Fruit fly (Drosophila melanogaster) whole organism, wandering third instar larva: ENCODE measurements around the gene CG11598.

ENCODE experiments used
- CG32264 ChIP-seq: fragments of 200-800 bp; sonication (Bioruptor generic); optimal IDR thresholded peaks from 2 replicates; lab custom pipeline; 2016; ENCODE audit warnings: missing biosample characterization, missing genetic modification characterization
- Dfd ChIP-seq: fragments of >200 bp; optimal IDR thresholded peaks from 2 replicates; lab custom pipeline; 2017; ENCODE audit warnings: missing biosample characterization, missing genetic modification characterization
- Dif ChIP-seq: fragments of 200-275, 200-300 bp; sonication (Bioruptor generic); optimal IDR thresholded peaks from 2 replicates; lab custom pipeline; 2018; ENCODE audit warnings: missing biosample characterization, missing genetic modification characterization; ENCODE audit not compliant: partially characterized antibody
- GATAd ChIP-seq: sonication (Bioruptor generic); optimal IDR thresholded peaks from 2 replicates; lab custom pipeline; 2016; ENCODE audit warnings: missing biosample characterization, missing genetic modification characterization
- HLH106 ChIP-seq: fragments of 200-800 bp; optimal IDR thresholded peaks from 3 replicates; lab custom pipeline; 2019; ENCODE audit warnings: missing biosample characterization, mild to moderate bottlenecking, missing genetic modification characterization, moderate library complexity
- Hnf4 ChIP-seq: fragments of 200-800 bp; sonication (Bioruptor generic); optimal IDR thresholded peaks from 2 replicates; lab custom pipeline; 2016; ENCODE audit warnings: missing biosample characterization, mild to moderate bottlenecking, missing genetic modification characterization
- Hr83 ChIP-seq: fragments of 200-300 bp; sonication (Bioruptor generic); optimal IDR thresholded peaks from 2 replicates; lab custom pipeline; 2016; ENCODE audit warnings: missing biosample characterization, mild to moderate bottlenecking, missing genetic modification characterization, moderate library complexity; ENCODE audit not compliant: poor library complexity, severe bottlenecking
- Mio ChIP-seq: sonication (Bioruptor generic); optimal IDR thresholded peaks from 2 replicates; lab custom pipeline; 2016; ENCODE audit warnings: missing biosample characterization, missing genetic modification characterization
- Myc ChIP-seq: fragments of >200 bp; optimal IDR thresholded peaks from 2 replicates; lab custom pipeline; 2017
- OdsH ChIP-seq: fragments of 200-800 bp; sonication (Bioruptor generic); optimal IDR thresholded peaks from 2 replicates; lab custom pipeline; 2016; ENCODE audit warnings: missing biosample characterization, mild to moderate bottlenecking, missing genetic modification characterization
- Rel ChIP-seq, 2 experiments: fragments of 200-800 bp; sonication (Bioruptor generic) in 1 of 2; optimal IDR thresholded peaks; 2 replicates in 1 of 2; 3 replicates in 1 of 2; lab custom pipeline; 2016 to 2019; ENCODE audit warnings: mild to moderate bottlenecking in 2 of 2, missing biosample characterization in 2 of 2, missing genetic modification characterization in 2 of 2, moderate library complexity in 1 of 2
- Vsx2 ChIP-seq: fragments of 200-300, 225-300 bp; sonication (Bioruptor generic); optimal IDR thresholded peaks from 2 replicates; lab custom pipeline; 2018; ENCODE audit warnings: missing biosample characterization, missing genetic modification characterization; ENCODE audit not compliant: partially characterized antibody
- br ChIP-seq: fragments of 200-800 bp; sonication (Bioruptor generic); optimal IDR thresholded peaks from 2 replicates; lab custom pipeline; 2016; ENCODE audit warnings: missing biosample characterization, missing genetic modification characterization
- brk ChIP-seq: fragments of 200-800 bp; sonication (Bioruptor generic); optimal IDR thresholded peaks from 2 replicates; lab custom pipeline; 2016; ENCODE audit warnings: missing biosample characterization, mild to moderate bottlenecking, missing genetic modification characterization
- dl ChIP-seq, 2 experiments: fragments of 175-275, 200-275 bp in 1 of 2; fragments of 200-275 bp in 1 of 2; sonication (Bioruptor generic); optimal IDR thresholded peaks; lab custom pipeline; 2018; ENCODE audit warnings: mild to moderate bottlenecking in 2 of 2, missing biosample characterization in 2 of 2, missing genetic modification characterization in 2 of 2, moderate library complexity in 2 of 2; ENCODE audit not compliant: partially characterized antibody in 2 of 2, insufficient read depth in 1 of 2
- dmrt93B ChIP-seq: fragments of 200-800 bp; sonication (Bioruptor generic); optimal IDR thresholded peaks from 2 replicates; lab custom pipeline; 2018; ENCODE audit warnings: missing biosample characterization, mild to moderate bottlenecking, missing genetic modification characterization
- dsf ChIP-seq: sonication (Bioruptor generic); optimal IDR thresholded peaks from 2 replicates; lab custom pipeline; 2016; ENCODE audit warnings: missing biosample characterization, missing genetic modification characterization, borderline replicate concordance
- foxo ChIP-seq, 2 experiments: fragments of 200-800 bp; sonication (Bioruptor generic); optimal IDR thresholded peaks; 2 replicates in 1 of 2; 3 replicates in 1 of 2; lab custom pipeline; 2016 to 2017; ENCODE audit warnings: missing biosample characterization in 2 of 2, missing genetic modification characterization in 2 of 2
- fru ChIP-seq: fragments of 200-800 bp; sonication (Bioruptor generic); optimal IDR thresholded peaks from 3 replicates; lab custom pipeline; 2016; ENCODE audit warnings: missing biosample characterization, mild to moderate bottlenecking, missing genetic modification characterization
- h ChIP-seq: fragments of 200-800 bp; sonication (Bioruptor generic); optimal IDR thresholded peaks from 3 replicates; lab custom pipeline; 2016; ENCODE audit warnings: missing biosample characterization, mild to moderate bottlenecking, missing genetic modification characterization
- jim ChIP-seq: fragments of 175-275, 200-325 bp; sonication (Bioruptor generic); optimal IDR thresholded peaks from 2 replicates; lab custom pipeline; 2016; ENCODE audit warnings: missing biosample characterization, mild to moderate bottlenecking, missing genetic modification characterization
- lola ChIP-seq: fragments of >200 bp; optimal IDR thresholded peaks from 2 replicates; lab custom pipeline; 2017; ENCODE audit warnings: missing biosample characterization, missing genetic modification characterization
- pan ChIP-seq: fragments of >200 bp; optimal IDR thresholded peaks from 2 replicates; lab custom pipeline; 2017
- rgr ChIP-seq: fragments of 200-800 bp; sonication (Bioruptor generic); optimal IDR thresholded peaks from 3 replicates; lab custom pipeline; 2016; ENCODE audit warnings: missing biosample characterization, mild to moderate bottlenecking, missing genetic modification characterization
- sage ChIP-seq: fragments of 200-800 bp; sonication (Bioruptor generic); optimal IDR thresholded peaks from 2 replicates; lab custom pipeline; 2016; ENCODE audit warnings: missing biosample characterization, mild to moderate bottlenecking, missing genetic modification characterization
- sv ChIP-seq: fragments of 200-800 bp; sonication (Bioruptor generic); optimal IDR thresholded peaks from 3 replicates; lab custom pipeline; 2016; ENCODE audit warnings: missing biosample characterization, missing genetic modification characterization

The CG11598 gene

dm6 chr3R:12642051-12642532 is 7.4 kb downstream of the CG11598 start, which contains the start of gene CG6753:
Gene CG6753 (minus strand): TSS chr3R:12642482.
- no peak for TF ChIP-seq dl (GFP tag; optimal IDR thresholded peaks at IDR 0.05; lab: Kevin White, UChicago; ENCODE audit: insufficient read depth in 1 of 2, partially characterized antibody in 2 of 2)
- TF ChIP-seq Vsx2 (GFP tag; lab: Kevin White, UChicago): no peak
- TF ChIP-seq Mio (GFP tag; lab: Kevin White, UChicago): no peak
- no peak for TF ChIP-seq rgr
- no peak for TF ChIP-seq CG32264
- no peak for TF ChIP-seq OdsH (GFP tag; lab: Kevin White, UChicago)
- no peak for TF ChIP-seq foxo (GFP tag; optimal IDR thresholded peaks at IDR 0.05; lab: Kevin White, UChicago)
- TF ChIP-seq lola (GFP tag; lab: Kevin White, UChicago): no peak

DNA sequence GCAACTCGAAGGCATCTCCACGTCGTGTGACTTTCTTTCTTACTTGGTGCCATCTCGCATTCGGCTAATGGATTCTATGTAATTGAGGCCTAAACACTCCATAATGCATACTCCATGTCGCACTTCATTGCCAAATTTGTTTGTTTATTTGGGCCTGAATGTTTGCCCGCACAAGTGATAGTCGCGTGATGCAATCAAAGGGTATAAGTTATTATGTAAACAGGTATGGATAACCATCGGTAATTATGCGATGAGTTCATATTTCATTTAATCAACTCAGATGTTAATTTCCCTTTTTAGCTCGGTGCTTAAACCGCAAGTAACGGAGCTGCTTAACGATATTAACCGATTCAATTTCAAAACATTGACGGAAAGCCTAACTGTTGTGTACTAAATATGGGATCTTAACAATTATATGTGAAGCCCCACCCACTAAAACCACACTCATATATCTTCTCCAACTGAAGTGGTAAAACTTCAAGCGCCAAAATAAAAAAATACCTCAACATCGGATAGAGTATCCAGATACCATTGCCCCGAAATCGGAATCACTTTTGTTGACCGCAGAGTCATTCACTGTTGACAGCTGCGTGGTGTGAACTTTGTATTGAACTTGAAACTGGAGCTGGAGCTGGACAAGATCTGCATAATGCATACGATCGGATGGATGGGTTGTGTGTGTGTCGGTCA is 10.0 kb downstream of the CG11598 start:
- no peak for TF ChIP-seq Dif (GFP tag; lab: Kevin White, UChicago)
- TF ChIP-seq Dfd (GFP tag; lab: Kevin White, UChicago): no peak
- TF ChIP-seq HLH106 (tag; lab: Kevin White, UChicago): peak; percentile 15
- TF ChIP-seq rgr: no peak

DNA sequence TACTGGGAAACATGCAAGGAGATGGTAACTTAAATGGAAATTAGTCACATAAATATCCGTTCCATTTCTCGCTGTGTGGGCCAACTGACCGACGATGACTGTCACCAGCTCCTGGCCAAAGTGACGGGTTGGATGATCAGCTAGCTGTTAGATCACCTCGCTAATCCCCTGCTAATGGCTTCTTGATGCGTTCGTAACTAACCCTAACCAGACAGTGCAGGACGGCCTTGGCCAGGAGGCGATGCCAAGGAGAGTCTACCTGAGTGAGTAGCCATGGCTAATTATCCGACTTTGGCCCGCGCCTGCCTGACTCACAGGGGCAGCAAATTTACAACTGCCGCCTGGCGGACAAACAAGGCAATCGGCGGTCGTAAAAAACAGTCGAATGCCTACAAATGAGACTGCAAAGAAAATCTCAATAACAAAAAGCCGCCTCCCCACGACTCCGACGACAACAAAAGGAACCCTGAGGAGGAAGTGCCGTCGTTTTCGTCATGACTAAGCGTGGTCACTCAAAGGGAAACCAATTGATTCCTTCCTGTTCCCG is 11.1 kb downstream of the CG11598 start:
- no peak for TF ChIP-seq lola (GFP tag; lab: Kevin White, UChicago)
- no peak for TF ChIP-seq sage (GFP tag; lab: Kevin White, UChicago)
- TF ChIP-seq Myc (lab: Kevin White, UChicago): no peak
- TF ChIP-seq CG32264: no peak
- TF ChIP-seq dsf (GFP tag; lab: Kevin White, UChicago): no peak
- TF ChIP-seq brk (GFP tag; lab: Kevin White, UChicago): no peak
- no peak for TF ChIP-seq jim
- no peak for TF ChIP-seq foxo (GFP tag; optimal IDR thresholded peaks at IDR 0.05; lab: Kevin White, UChicago)
- TF ChIP-seq dmrt93B: no peak

- no peak for TF ChIP-seq h (GFP tag; lab: Kevin White, UChicago)
- no peak for TF ChIP-seq pan
These were observed 12.2 kb downstream of the CG11598 start for dm6 chr3R:12646926-12647325.

- TF ChIP-seq Hnf4 (GFP tag; lab: Kevin White, UChicago) (no peak), Dfd (GFP tag; lab: Kevin White, UChicago) (no peak), pan (no peak), Mio (GFP tag; lab: Kevin White, UChicago) (no peak), sv (GFP tag; lab: Kevin White, UChicago) (no peak), sage (GFP tag; lab: Kevin White, UChicago) (no peak), Dif (GFP tag; lab: Kevin White, UChicago) (no peak), fru (no peak)
These were observed 12.6 kb downstream of the CG11598 start for dm6 chr3R:12647348-12647747.

dm6 chr3R:12647954-12648353 is 13.2 kb downstream of the CG11598 start, which contains the start of gene Dtg:
Gene Dtg (plus strand): TSS chr3R:12648058.
- TF ChIP-seq GATAd (GFP tag; lab: Kevin White, UChicago) (no peak), Hr83 (GFP tag; lab: Kevin White, UChicago) (peak; percentile 11), Rel (GFP tag; optimal IDR thresholded peaks at IDR 0.05; lab: Kevin White, UChicago) (no peak), Rel (tag; optimal IDR thresholded peaks at IDR 0.05; lab: Kevin White, UChicago) (peak; percentile 6), Vsx2 (GFP tag; lab: Kevin White, UChicago) (peak; percentile 64), br (GFP tag; lab: Kevin White, UChicago) (peak; percentile 45), Myc (lab: Kevin White, UChicago) (no peak), dsf (GFP tag; lab: Kevin White, UChicago) (no peak), fru (peak; percentile 22), Hnf4 (GFP tag; lab: Kevin White, UChicago) (no peak), lola (GFP tag; lab: Kevin White, UChicago) (no peak)
- TF ChIP-seq, all 38 proteins: peak for 5
